Fruit fly (Drosophila melanogaster) whole organism, wandering third instar larva: ENCODE measurements around the gene CG12637.
"Not testable (repeated sequence)": the region's sequence is repeated elsewhere in the genome, so short reads cannot be mapped to it uniquely, and the experiment has no call there.

ENCODE experiments used
- Abd-B ChIP-seq: fragments of >200 bp; optimal IDR thresholded peaks from 2 replicates; lab custom pipeline; 2017; ENCODE audit warnings: missing biosample characterization, missing genetic modification characterization
- CG32264 ChIP-seq: fragments of 200-800 bp; sonication (Bioruptor generic); optimal IDR thresholded peaks from 2 replicates; lab custom pipeline; 2016; ENCODE audit warnings: missing biosample characterization, missing genetic modification characterization
- GATAd ChIP-seq: sonication (Bioruptor generic); optimal IDR thresholded peaks from 2 replicates; lab custom pipeline; 2016; ENCODE audit warnings: missing biosample characterization, missing genetic modification characterization
- Hr83 ChIP-seq: fragments of 200-300 bp; sonication (Bioruptor generic); optimal IDR thresholded peaks from 2 replicates; lab custom pipeline; 2016; ENCODE audit warnings: missing biosample characterization, mild to moderate bottlenecking, missing genetic modification characterization, moderate library complexity; ENCODE audit not compliant: poor library complexity, severe bottlenecking
- Jra ChIP-seq: sonication (Bioruptor generic); optimal IDR thresholded peaks from 2 replicates; lab custom pipeline; 2016; ENCODE audit warnings: missing biosample characterization, missing genetic modification characterization
- Myc ChIP-seq: fragments of >200 bp; optimal IDR thresholded peaks from 2 replicates; lab custom pipeline; 2017
- N ChIP-seq: fragments of >200 bp; optimal IDR thresholded peaks from 2 replicates; lab custom pipeline; 2018; ENCODE audit warnings: missing biosample characterization, missing external identifiers, missing genetic modification characterization
- dsf ChIP-seq: sonication (Bioruptor generic); optimal IDR thresholded peaks from 2 replicates; lab custom pipeline; 2016; ENCODE audit warnings: missing biosample characterization, missing genetic modification characterization, borderline replicate concordance
- ey ChIP-seq: fragments of 200-800 bp; sonication (Bioruptor generic); optimal IDR thresholded peaks from 2 replicates; lab custom pipeline; 2016; ENCODE audit warnings: missing biosample characterization, missing genetic modification characterization
- h ChIP-seq: fragments of 200-800 bp; sonication (Bioruptor generic); optimal IDR thresholded peaks from 3 replicates; lab custom pipeline; 2016; ENCODE audit warnings: missing biosample characterization, mild to moderate bottlenecking, missing genetic modification characterization
- jim ChIP-seq: fragments of 175-275, 200-325 bp; sonication (Bioruptor generic); optimal IDR thresholded peaks from 2 replicates; lab custom pipeline; 2016; ENCODE audit warnings: missing biosample characterization, mild to moderate bottlenecking, missing genetic modification characterization
- lola ChIP-seq: fragments of >200 bp; optimal IDR thresholded peaks from 2 replicates; lab custom pipeline; 2017; ENCODE audit warnings: missing biosample characterization, missing genetic modification characterization
- tai ChIP-seq: sonication (Bioruptor generic); optimal IDR thresholded peaks from 2 replicates; lab custom pipeline; 2016; ENCODE audit warnings: missing biosample characterization, missing genetic modification characterization

Gene CG12637

dm6 chrX:10627062-10627756 is 46.1 kb downstream of the CG12637 start, which contains the start of the genes CG9806 and X11Lbeta:
CG9806 (minus strand) TSS chrX:10627112.
X11Lbeta (plus strand) TSS chrX:10627737.
- TF ChIP-seq Myc = no peak
- no peak for TF ChIP-seq CG32264 (GFP tag; lab: Kevin White, UChicago)
- no peak for TF ChIP-seq Abd-B
- TF ChIP-seq Hr83 (GFP tag; lab: Kevin White, UChicago) = no peak
- TF ChIP-seq GATAd (GFP tag; lab: Kevin White, UChicago) = no peak
- no peak for TF ChIP-seq ey
- TF ChIP-seq h (GFP tag; lab: Kevin White, UChicago) = no peak
- TF ChIP-seq lola (GFP tag; lab: Kevin White, UChicago) = no peak
- TF ChIP-seq dsf = no peak
- TF ChIP-seq Jra (GFP tag; lab: Kevin White, UChicago) = no peak
- no peak for TF ChIP-seq N

dm6 chrX:10623125-10623524 is 50.1 kb downstream of the CG12637 start, which contains the start of gene Rab9Db:
Rab9Db (minus strand) TSS chrX:10623225.
- not testable (repeated sequence) for TF ChIP-seq h (GFP tag; lab: Kevin White, UChicago); jim (GFP tag; lab: Kevin White, UChicago); tai
